Worm (Caenorhabditis elegans) whole organism, young adult: ENCODE results near the gene Y43E12A.3.

Experiments
- B0336.3 ChIP-seq: fragments of 200-800 bp; sonication (Bioruptor generic); IDR thresholded peaks from 2 replicates; pipeline ENCODE4 v1.3.6; 2022; ENCODE audit warnings: missing genetic modification characterization, missing compliant biosample characterization
- F23B12.7 ChIP-seq: sonication (generic microtip); optimal IDR thresholded peaks from 2 replicates; lab custom pipeline; 2017; ENCODE audit warnings: missing genetic modification characterization, mild to moderate bottlenecking, missing compliant biosample characterization, antibody characterized with exemption, moderate library complexity; ENCODE audit not compliant: insufficient read depth
- F33H1.4 ChIP-seq: fragments of 200-800 bp; sonication (Bioruptor generic); IDR thresholded peaks from 2 replicates; pipeline ENCODE4 v1.3.6; 2022; ENCODE audit warnings: missing genetic modification reagents, missing genetic modification characterization, missing compliant biosample characterization
- F57C9.4 ChIP-seq: sonication (generic microtip); optimal IDR thresholded peaks from 2 replicates; lab custom pipeline; 2017; ENCODE audit warnings: mild to moderate bottlenecking, missing genetic modification characterization, missing compliant biosample characterization
- K11D2.4 ChIP-seq: fragments of 200-800 bp; sonication (Bioruptor generic); IDR thresholded peaks from 2 replicates; pipeline ENCODE4 v1.3.6; 2022; ENCODE audit warnings: missing genetic modification reagents, missing genetic modification characterization, missing compliant biosample characterization
- Y53G8AR.9 ChIP-seq: fragments of 200-800 bp; sonication (Bioruptor generic); conservative IDR thresholded peaks from 2 replicates; pipeline ENCODE4 v1.3.6; 2022; ENCODE audit warnings: missing genetic modification reagents, missing genetic modification characterization, missing compliant biosample characterization
- aptf-3 ChIP-seq: fragments of 200-800 bp; sonication (Bioruptor generic); IDR thresholded peaks from 2 replicates; pipeline ENCODE4 v1.3.6; 2022; ENCODE audit warnings: missing genetic modification characterization, missing compliant biosample characterization
- athp-1 ChIP-seq: sonication (generic microtip); optimal IDR thresholded peaks from 2 replicates; lab custom pipeline; 2017; ENCODE audit warnings: mild to moderate bottlenecking, missing genetic modification characterization, missing compliant biosample characterization
- attf-3 ChIP-seq: fragments of 200-800 bp; sonication (Bioruptor generic); conservative IDR thresholded peaks from 2 replicates; pipeline ENCODE4 v1.3.6; 2022; ENCODE audit warnings: missing genetic modification reagents, missing genetic modification characterization, missing compliant biosample characterization
- attf-5 ChIP-seq: fragments of 200-800 bp; sonication (Bioruptor generic); optimal IDR thresholded peaks from 2 replicates; lab custom pipeline; 2018; ENCODE audit warnings: mild to moderate bottlenecking, missing genetic modification characterization, missing compliant biosample characterization
- ccch-3 ChIP-seq: fragments of 200-800 bp; sonication (Bioruptor generic); optimal IDR thresholded peaks from 2 replicates; lab custom pipeline; 2018; ENCODE audit warnings: mild to moderate bottlenecking, missing genetic modification characterization, missing compliant biosample characterization
- cebp-1 ChIP-seq, 2 experiments: fragments of 200-800 bp in 1 of 2; sonication (Bioruptor generic) in 1 of 2; sonication (generic microtip) in 1 of 2; IDR thresholded peaks in 1 of 2; optimal IDR thresholded peaks in 1 of 2; 2 replicates each; pipeline versions ENCODE4 v1.3.6 to Lab custom; 2017 to 2022; ENCODE audit warnings: missing compliant biosample characterization in 2 of 2, missing genetic modification characterization in 2 of 2, mild to moderate bottlenecking in 1 of 2, missing genetic modification reagents in 1 of 2, moderate library complexity in 1 of 2
- ceh-40 ChIP-seq: fragments of 200-800 bp; sonication (Bioruptor generic); IDR thresholded peaks from 2 replicates; pipeline ENCODE4 v1.3.6; 2022; ENCODE audit warnings: missing genetic modification characterization, missing compliant biosample characterization
- chd-7 ChIP-seq: sonication (generic microtip); optimal IDR thresholded peaks from 2 replicates; lab custom pipeline; 2016; ENCODE audit warnings: mild to moderate bottlenecking, missing genetic modification characterization, moderate library complexity, missing compliant biosample characterization
- dox-1 ChIP-seq: fragments of 200-800 bp; sonication (Bioruptor generic); IDR thresholded peaks from 2 replicates; pipeline ENCODE4 v1.3.6; 2022; ENCODE audit warnings: missing genetic modification reagents, missing genetic modification characterization, missing compliant biosample characterization
- efl-1 ChIP-seq: fragments of 150-350 bp; optimal IDR thresholded peaks from 2 replicates; lab custom pipeline; 2014; ENCODE audit warnings: missing biosample characterization, missing genetic modification reagents, missing genetic modification characterization
- ets-4 ChIP-seq: fragments of 200-800 bp; sonication (Bioruptor generic); optimal IDR thresholded peaks from 2 replicates; lab custom pipeline; 2018; ENCODE audit warnings: mild to moderate bottlenecking, missing genetic modification characterization, missing compliant biosample characterization
- hlh-12 ChIP-seq: sonication (generic microtip); optimal IDR thresholded peaks from 2 replicates; lab custom pipeline; 2016; ENCODE audit warnings: missing genetic modification characterization, missing compliant biosample characterization
- let-607 ChIP-seq, 2 experiments: fragments of 200-800 bp in 1 of 2; sonication (Bioruptor generic) in 1 of 2; sonication (generic microtip) in 1 of 2; optimal IDR thresholded peaks; 2 replicates each; lab custom pipeline; 2016 to 2018; ENCODE audit warnings: mild to moderate bottlenecking in 2 of 2, missing compliant biosample characterization in 2 of 2, missing genetic modification characterization in 2 of 2, moderate library complexity in 2 of 2, missing genotype in 1 of 2
- lin-35 ChIP-seq, 3 experiments: fragments of 150-350 bp in 2 of 3; sonication (generic microtip) in 1 of 3; optimal IDR thresholded peaks; 2 replicates each; lab custom pipeline; 2014 to 2018; ENCODE audit warnings: missing biosample characterization in 3 of 3, missing genetic modification characterization in 3 of 3, missing genetic modification reagents in 3 of 3
- lin-54 ChIP-seq: fragments of 200-800 bp; sonication (Bioruptor generic); optimal IDR thresholded peaks from 2 replicates; lab custom pipeline; 2018; ENCODE audit warnings: mild to moderate bottlenecking, missing genetic modification characterization, missing compliant biosample characterization
- lsl-1 ChIP-seq: fragments of 200-800 bp; sonication (Bioruptor generic); optimal IDR thresholded peaks from 2 replicates; lab custom pipeline; 2018; ENCODE audit warnings: mild to moderate bottlenecking, missing genetic modification characterization, moderate library complexity, missing compliant biosample characterization
- mcd-1 ChIP-seq: fragments of 200-800 bp; sonication (Bioruptor generic); IDR thresholded peaks from 2 replicates; pipeline ENCODE4 v1.3.6; 2022; ENCODE audit warnings: missing genetic modification reagents, missing genetic modification characterization, missing compliant biosample characterization
- nfyb-1 ChIP-seq: fragments of 200-800 bp; sonication (Bioruptor generic); IDR thresholded peaks from 2 replicates; pipeline ENCODE4 v1.3.6; 2022; ENCODE audit warnings: missing genetic modification reagents, missing genetic modification characterization, missing compliant biosample characterization
- nhr-179 ChIP-seq: sonication (generic microtip); optimal IDR thresholded peaks from 2 replicates; lab custom pipeline; 2016; ENCODE audit warnings: mild to moderate bottlenecking, missing genetic modification characterization, missing compliant biosample characterization
- nhr-80 ChIP-seq: sonication (generic microtip); optimal IDR thresholded peaks from 2 replicates; lab custom pipeline; 2016; ENCODE audit warnings: missing genetic modification characterization, missing compliant biosample characterization
- repo-1 ChIP-seq: sonication (generic microtip); optimal IDR thresholded peaks from 2 replicates; lab custom pipeline; 2017; ENCODE audit warnings: mild to moderate bottlenecking, missing genetic modification characterization, missing compliant biosample characterization
- rpc-1 ChIP-seq, 2 experiments: fragments of 150-350 bp in 1 of 2; sonication (generic microtip) in 1 of 2; optimal IDR thresholded peaks; 2 replicates each; lab custom pipeline; 2014 to 2018; ENCODE audit warnings: missing biosample characterization in 1 of 2, missing genetic modification characterization in 1 of 2, missing genetic modification reagents in 1 of 2, missing genotype in 1 of 2
- snpc-3.4 ChIP-seq: sonication (generic microtip); optimal IDR thresholded peaks from 2 replicates; lab custom pipeline; 2017; ENCODE audit warnings: missing genetic modification characterization, mild to moderate bottlenecking, missing compliant biosample characterization, antibody characterized with exemption, moderate library complexity, missing genotype, missing genetic modification reagents
- zim-3 ChIP-seq: sonication (generic microtip); optimal IDR thresholded peaks from 2 replicates; lab custom pipeline; 2017; ENCODE audit warnings: mild to moderate bottlenecking, missing genetic modification characterization, moderate library complexity, missing compliant biosample characterization
- ztf-26 ChIP-seq: sonication (generic microtip); optimal IDR thresholded peaks from 2 replicates; lab custom pipeline; 2017; ENCODE audit warnings: missing genetic modification characterization, missing compliant biosample characterization

Gene Y43E12A.3

ce11 chrIV:11015881-11016280 lies 28.2 kb downstream of the Y43E12A.3 start, which contains the start of gene F13H10.3 (continued):
- TF ChIP-seq snpc-3.4 (tag; lab: Kevin White, UChicago) (peak; percentile 8), K11D2.4 (GFP tag; lab: Robert Waterston, UW) (no peak), F23B12.7 (no peak), ceh-40 (GFP tag; lab: Robert Waterston, UW) (no peak), aptf-3 (GFP tag; lab: Robert Waterston, UW) (no peak), chd-7 (no peak), attf-3 (no peak), Y53G8AR.9 (no peak), nhr-179 (tag; lab: Kevin White, UChicago) (no peak)
- TF ChIP-seq, all 124 proteins: peak for 4

DNA sequence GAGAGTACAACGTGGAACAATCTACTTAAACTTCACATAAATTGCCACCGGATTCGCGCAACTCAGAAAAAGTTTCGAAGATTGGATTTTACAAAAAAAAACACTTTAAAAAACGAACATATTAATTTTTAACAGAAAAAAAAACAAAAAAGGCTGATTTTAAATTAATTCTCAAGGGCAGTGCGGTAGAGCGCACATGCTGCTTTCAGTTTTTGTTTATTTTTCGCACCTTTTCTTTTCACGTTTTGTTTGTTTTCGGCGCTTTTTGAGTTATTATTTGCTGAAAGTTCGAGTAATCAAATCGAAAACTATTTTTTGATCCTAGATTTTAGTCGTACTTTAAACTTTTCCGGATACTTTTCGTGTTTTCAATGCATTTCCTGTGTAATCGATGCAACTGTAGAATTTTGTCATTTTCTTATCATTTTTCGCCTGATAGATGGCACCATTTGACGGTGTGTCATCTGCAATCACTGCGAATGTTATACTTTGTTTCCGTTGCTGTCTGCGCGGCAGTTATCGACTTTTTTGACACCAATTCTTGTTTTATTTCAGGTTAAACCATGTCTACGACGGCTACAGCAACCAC lies 32.4 kb downstream of the Y43E12A.3 start, which contains the start of gene F13H10.8:
Gene F13H10.8, plus strand, starts transcription at position 556 of the 589 bp plus-strand sequence.
- TF ChIP-seq ets-4 (GFP tag; lab: Kevin White, UChicago) (peak; percentile 16), let-607 (tag; optimal IDR thresholded peaks at IDR 0.05; lab: Kevin White, UChicago) (peak; percentile 13 to 15), dox-1 (peak; percentile 8; the same call in 1 of the 2 replicates), F57C9.4 (tag; lab: Kevin White, UChicago) (no peak), athp-1 (no peak), zim-3 (tag; lab: Kevin White, UChicago) (no peak), nfyb-1 (GFP tag; lab: Robert Waterston, UW) (0 out of 2 replicates have a peak, but pooled peaks have one; percentile 9), attf-5 (GFP tag; lab: Kevin White, UChicago) (peak; percentile 52), lin-35 (GFP tag; optimal IDR thresholded peaks at IDR 0.05; lab: Kevin White, UChicago) (peak in 1 of 3 experiments; percentile 23), nhr-80 (peak; percentile 85), F23B12.7 (peak; percentile 39), mcd-1 (GFP tag; lab: Robert Waterston, UW) (peak; percentile 82)

DNA sequence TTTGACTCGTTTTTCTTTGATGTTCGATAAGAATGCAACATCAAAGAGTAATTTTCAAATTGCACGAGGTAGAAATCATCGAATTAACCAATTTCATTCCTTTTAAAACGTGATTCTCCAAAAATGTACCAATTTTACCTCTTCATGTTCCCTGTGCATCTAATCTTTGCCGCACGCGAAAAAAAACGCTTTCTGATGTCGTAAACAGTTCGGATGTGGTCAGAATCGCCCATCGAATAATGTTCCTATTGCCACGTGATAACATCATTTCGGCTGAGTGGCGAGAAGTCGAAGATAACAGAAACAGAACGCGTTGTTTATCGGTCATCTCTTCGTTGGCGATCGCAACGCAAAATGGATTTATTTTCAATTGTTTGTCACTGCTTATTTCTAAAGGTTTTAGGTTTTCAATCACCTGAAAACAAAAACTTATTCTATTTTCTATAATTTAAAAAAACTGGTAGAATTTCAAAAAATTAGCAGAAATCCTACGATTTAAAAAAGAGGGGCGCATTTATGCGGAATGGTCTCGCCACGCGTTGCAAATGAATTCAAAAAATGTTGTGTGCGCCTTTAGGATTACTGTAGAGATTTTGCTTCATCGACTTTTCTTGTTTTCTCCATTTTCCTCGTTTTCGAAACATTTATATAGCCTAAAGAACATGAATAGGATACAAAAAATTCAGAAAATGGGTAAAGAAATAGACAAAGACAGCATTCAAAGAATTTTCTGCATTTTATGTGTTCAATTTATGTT lies 34.0 kb downstream of the Y43E12A.3 start, which contains the start of gene mogs-1:
Gene mogs-1, minus strand, starts transcription at position 417 of the 757 bp plus-strand sequence.
- TF ChIP-seq rpc-1 (optimal IDR thresholded peaks at IDR 0.05; lab: Kevin White, UChicago) (no peak), rpc-1 (tag; optimal IDR thresholded peaks at IDR 0.05; lab: Kevin White, UChicago) (no peak), dox-1 (0 out of 2 replicates have a peak, but pooled peaks have one; percentile 42), attf-5 (GFP tag; lab: Kevin White, UChicago) (peak; percentile 40), hlh-12 (tag; lab: Kevin White, UChicago) (no peak), cebp-1 (GFP tag; IDR thresholded peaks at IDR 0.05; lab: Robert Waterston, UW) (no peak), cebp-1 (tag; optimal IDR thresholded peaks at IDR 0.05; lab: Kevin White, UChicago) (peak; percentile 39), B0336.3 (GFP tag; lab: Robert Waterston, UW) (peak; percentile 32; the same call in 1 of the 2 replicates), ztf-26 (peak; percentile 57), F33H1.4 (peak; percentile 59; the same call in 1 of the 2 replicates), efl-1 (GFP tag; lab: Kevin White, UChicago) (no peak), ccch-3 (GFP tag; lab: Kevin White, UChicago) (no peak), let-607 (tag; optimal IDR thresholded peaks at IDR 0.05; lab: Kevin White, UChicago) (peak in 1 of 2 experiments; percentile 25), lin-54 (GFP tag; lab: Kevin White, UChicago) (peak; percentile 31), repo-1 (peak; percentile 6), mcd-1 (GFP tag; lab: Robert Waterston, UW) (0 out of 2 replicates have a peak, but pooled peaks have one; percentile 4), nhr-80 (peak; percentile 52), lsl-1 (GFP tag; lab: Kevin White, UChicago) (peak; percentile 64)
